Worm (Caenorhabditis elegans): ENCODE data around the gene ddr-1.

Gene ddr-1

DNA sequence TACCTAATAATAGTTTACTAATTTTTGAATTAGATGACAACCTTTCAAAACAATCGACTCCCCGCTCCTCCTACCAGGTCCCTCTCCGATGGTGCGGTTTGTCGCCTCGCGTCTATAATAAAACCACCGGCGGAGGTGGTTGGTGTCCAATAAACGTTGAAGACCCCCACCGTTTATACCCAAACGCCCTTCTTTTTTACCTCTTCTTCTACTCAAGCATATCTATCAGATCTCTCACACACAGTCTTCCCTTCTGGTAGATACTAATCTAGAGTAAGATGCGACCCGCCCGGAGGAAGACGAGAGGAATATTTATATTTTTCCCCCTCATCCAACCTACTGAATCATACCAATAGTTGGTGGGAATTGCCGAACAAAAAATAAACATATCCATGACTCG lies 17.8 kb downstream of the ddr-1 start:
- TF ChIP-seq zip-11 (GFP tag; IDR thresholded peaks at IDR 0.05) (no peak), php-3 (GFP tag; IDR thresholded peaks at IDR 0.05) (no peak), mep-1 (tag; optimal IDR thresholded peaks at IDR 0.05) (no peak), daf-8 (GFP tag; IDR thresholded peaks at IDR 0.05) (no peak), gei-8 (GFP tag; optimal IDR thresholded peaks at IDR 0.05) (no peak), lin-39 (tag; optimal IDR thresholded peaks at IDR 0.05) (no peak), lin-1 (GFP tag; IDR thresholded peaks at IDR 0.05) (no peak), egl-43 (GFP tag; IDR thresholded peaks at IDR 0.05) (no peak), hlh-11 (tag; optimal IDR thresholded peaks at IDR 0.05) (no peak), D1046.2 (GFP tag; IDR thresholded peaks at IDR 0.05) (no peak), dve-1 (tag; optimal IDR thresholded peaks at IDR 0.05; ENCODE audit: insufficient read depth) (no peak), pqm-1 (tag; optimal IDR thresholded peaks at IDR 0.05) (no peak)

DNA sequence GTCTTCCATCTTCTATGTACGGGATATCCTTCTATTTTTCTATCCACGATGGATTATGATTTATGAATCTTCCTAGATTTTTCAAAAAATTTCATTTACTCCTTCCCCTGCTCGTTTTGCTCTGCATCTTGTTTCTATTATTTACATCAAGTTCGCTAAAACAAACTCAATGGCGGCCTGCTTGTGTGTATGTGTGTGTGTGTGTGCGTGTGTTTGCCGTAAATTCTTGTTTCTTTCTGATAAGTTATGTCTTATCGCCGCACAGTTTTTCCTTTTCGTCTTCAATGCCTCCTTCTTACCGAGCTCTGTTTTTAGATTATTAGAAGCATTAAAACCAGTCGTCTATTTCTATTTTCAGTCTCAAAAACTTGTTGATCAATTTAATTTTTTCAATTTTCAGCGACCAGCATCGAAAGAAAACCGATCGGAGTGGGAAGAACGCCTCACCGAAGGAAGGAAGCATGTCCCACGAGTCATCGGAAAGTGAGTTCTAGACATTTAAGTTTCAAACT lies 18.3 kb downstream of the ddr-1 start, which contains the start of gene dlg-1:
dlg-1 (plus strand) TSS at position 401 of the 512 bp plus-strand sequence.
- TF ChIP-seq mxl-2 (GFP tag; conservative IDR thresholded peaks at IDR 0.05) (no peak), ceh-32 (tag; optimal IDR thresholded peaks at IDR 0.05; ENCODE audit: poor library complexity) (no peak), daf-16 (GFP tag; optimal IDR thresholded peaks at IDR 0.05) (no peak), daf-16 (tag; optimal IDR thresholded peaks at IDR 0.05) (peak; percentile 73), pqm-1 (tag; optimal IDR thresholded peaks at IDR 0.05) (peak; percentile 5), unc-62 (GFP tag; optimal IDR thresholded peaks at IDR 0.05 in 1 of 2) (peak in 1 of 2 experiments; percentile 97), unc-62 (tag; optimal IDR thresholded peaks at IDR 0.05) (no peak), nhr-28 (tag; optimal IDR thresholded peaks at IDR 0.05) (peak; percentile 14)

DNA sequence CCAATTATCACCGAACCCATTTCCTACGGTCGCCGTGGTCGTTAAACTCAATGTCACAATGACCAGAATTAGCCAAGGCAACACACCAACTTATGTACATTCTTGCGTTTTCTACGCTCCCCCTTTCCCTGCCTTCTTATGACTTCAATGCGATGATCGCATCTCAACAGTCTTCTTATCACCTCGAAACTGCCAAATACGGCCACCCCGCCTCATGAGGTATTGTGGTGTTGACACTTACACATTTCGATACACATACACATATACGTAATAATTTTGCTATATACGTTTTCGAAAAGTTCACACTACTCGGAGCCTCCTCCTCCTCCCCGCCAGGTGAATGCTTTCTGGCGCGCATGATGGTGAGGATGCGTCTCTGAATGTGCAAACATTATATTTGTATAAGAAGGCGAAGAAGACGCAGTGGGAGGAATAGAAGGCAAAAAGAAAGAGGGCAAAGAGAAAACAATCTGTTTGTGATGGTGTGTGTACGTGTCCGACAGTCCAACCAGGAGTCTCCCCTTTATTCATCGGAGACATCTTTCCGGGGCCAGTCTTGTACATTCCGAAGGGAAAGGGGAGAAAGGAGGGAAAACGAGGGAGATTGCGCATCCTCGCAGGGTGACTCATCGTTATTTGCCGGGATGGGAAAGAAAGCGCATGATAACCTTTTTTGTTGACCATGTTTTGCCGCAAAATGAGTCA lies 19.0 kb downstream of the ddr-1 start:
- TF ChIP-seq dpl-1 (GFP tag; optimal IDR thresholded peaks at IDR 0.05) (no peak), R02D3.7 (tag; optimal IDR thresholded peaks at IDR 0.05) (no peak), nhr-48 (tag; optimal IDR thresholded peaks at IDR 0.05) (no peak), fkh-10 (GFP tag; optimal IDR thresholded peaks at IDR 0.05) (no peak), lim-7 (GFP tag; IDR thresholded peaks at IDR 0.05) (no peak), daf-16 (GFP tag; optimal IDR thresholded peaks at IDR 0.05) (no peak), daf-16 (tag; optimal IDR thresholded peaks at IDR 0.05) (peak; percentile 80), mxl-2 (GFP tag; conservative IDR thresholded peaks at IDR 0.05) (no peak), ztf-11 (tag; optimal IDR thresholded peaks at IDR 0.05) (no peak), duxl-1 (tag; optimal IDR thresholded peaks at IDR 0.05; ENCODE audit: poor library complexity) (no peak), hlh-11 (tag; optimal IDR thresholded peaks at IDR 0.05) (peak; percentile 49), ctbp-1 (GFP tag; IDR thresholded peaks at IDR 0.05) (no peak), ceh-62 (tag; optimal IDR thresholded peaks at IDR 0.05) (no peak), nhr-6 (tag; optimal IDR thresholded peaks at IDR 0.05) (peak; percentile 53), nhr-237 (tag; optimal IDR thresholded peaks at IDR 0.05) (no peak), lin-38 (GFP tag; IDR thresholded peaks at IDR 0.05) (no peak), lin-13 (GFP tag; optimal IDR thresholded peaks at IDR 0.05) (no peak), tag-97 (GFP tag; IDR thresholded peaks at IDR 0.05) (no peak), mdt-29 (GFP tag; IDR thresholded peaks at IDR 0.05) (no peak), nhr-102 (tag; optimal IDR thresholded peaks at IDR 0.05) (no peak), zag-1 (tag; optimal IDR thresholded peaks at IDR 0.05) (no peak), Y105C5A.15 (GFP tag; IDR thresholded peaks at IDR 0.05) (no peak), egl-43 (GFP tag; IDR thresholded peaks at IDR 0.05) (no peak), F44E2.7 (GFP tag; IDR thresholded peaks at IDR 0.05) (no peak), attf-4 (tag; optimal IDR thresholded peaks at IDR 0.05) (no peak), madf-5 (GFP tag; IDR thresholded peaks at IDR 0.05) (no peak), pha-4 (GFP tag; IDR thresholded peaks at IDR 0.05) (no peak), pha-4 (tag; optimal IDR thresholded peaks at IDR 0.05) (no peak), D1046.2 (GFP tag; IDR thresholded peaks at IDR 0.05) (no peak), php-3 (GFP tag; IDR thresholded peaks at IDR 0.05) (no peak), cey-2 (tag; optimal IDR thresholded peaks at IDR 0.05; ENCODE audit: borderline replicate concordance, insufficient read depth) (no peak), hlh-30 (tag; optimal IDR thresholded peaks at IDR 0.05; ENCODE audit: insufficient read depth) (peak; percentile 34), zfp-3 (GFP tag; conservative IDR thresholded peaks at IDR 0.05) (no peak), madf-9 (GFP tag; conservative IDR thresholded peaks at IDR 0.05) (no peak), set-16 (GFP tag; IDR thresholded peaks at IDR 0.05) (no peak)
